Worm (Caenorhabditis elegans): ENCODE results near the gene C46A5.4.

The C46A5.4 gene

ce11 chrIV:7789521-7789949 is 32.4 kb upstream of the C46A5.4 start, which contains the start of gene imp-3:
Gene imp-3 (minus strand): TSS chrIV:7789613.
- TF ChIP-seq Y56A3A.18 (GFP tag; IDR thresholded peaks at IDR 0.05) (peak; percentile 56; the same call in 1 of the 2 replicates), C17E4.6 (GFP tag; IDR thresholded peaks at IDR 0.05) (peak; percentile 54; the same call in 1 of the 2 replicates), nhr-90 (tag; optimal IDR thresholded peaks at IDR 0.05) (no peak), hsf-1 (GFP tag; IDR thresholded peaks at IDR 0.05) (peak; percentile 75), egl-18 (GFP tag; IDR thresholded peaks at IDR 0.05) (no peak), ztf-18 (tag; optimal IDR thresholded peaks at IDR 0.05) (peak; percentile 18), repo-1 (tag; optimal IDR thresholded peaks at IDR 0.05) (peak; percentile 56), attf-3 (GFP tag; conservative IDR thresholded peaks at IDR 0.05) (0 out of 2 replicates have a peak, but pooled peaks have one; percentile 27), B0336.3 (GFP tag; IDR thresholded peaks at IDR 0.05) (peak; percentile 80), rcor-1 (GFP tag; IDR thresholded peaks at IDR 0.05) (peak; percentile 46; the same call in 1 of the 2 replicates), F57C9.4 (tag; optimal IDR thresholded peaks at IDR 0.05) (peak; percentile 53), pbrm-1 (GFP tag; IDR thresholded peaks at IDR 0.05) (peak; percentile 62), cebp-1 (GFP tag; IDR thresholded peaks at IDR 0.05) (no peak), cebp-1 (tag; optimal IDR thresholded peaks at IDR 0.05) (peak; percentile 76), lin-26 (GFP tag; IDR thresholded peaks at IDR 0.05) (peak; percentile 77), F57A8.1 (GFP tag; optimal IDR thresholded peaks at IDR 0.05) (no peak), B0261.1 (tag; optimal IDR thresholded peaks at IDR 0.05) (no peak), F39B2.1 (GFP tag; IDR thresholded peaks at IDR 0.05) (peak; percentile 61; the same call in 1 of the 2 replicates), Y67H2A.10 (GFP tag; conservative IDR thresholded peaks at IDR 0.05) (peak; percentile 33), snpc-3.4 (tag; optimal IDR thresholded peaks at IDR 0.05) (peak; percentile 22), sptf-2 (GFP tag; optimal IDR thresholded peaks at IDR 0.05) (no peak), mes-4 (tag; optimal IDR thresholded peaks at IDR 0.05) (no peak), Y53G8AR.9 (GFP tag; conservative IDR thresholded peaks at IDR 0.05) (peak; percentile 95), B0019.2 (GFP tag; conservative IDR thresholded peaks at IDR 0.05) (no peak), aptf-3 (GFP tag; IDR thresholded peaks at IDR 0.05) (peak; percentile 35; the same call in 1 of the 2 replicates), tlf-1 (GFP tag; optimal IDR thresholded peaks at IDR 0.05) (peak; percentile 53), hlh-12 (tag; optimal IDR thresholded peaks at IDR 0.05) (no peak), ceh-27 (GFP tag; optimal IDR thresholded peaks at IDR 0.05) (peak; percentile 7), ceh-91 (GFP tag; IDR thresholded peaks at IDR 0.05) (peak; percentile 15; the same call in 1 of the 2 replicates), ekl-4 (GFP tag; IDR thresholded peaks at IDR 0.05) (peak; percentile 83), die-1 (tag; optimal IDR thresholded peaks at IDR 0.05) (no peak), F49E8.2 (tag; optimal IDR thresholded peaks at IDR 0.05; ENCODE audit: insufficient read depth) (peak; percentile 81), nfya-2 (GFP tag; IDR thresholded peaks at IDR 0.05) (no peak), F23B12.7 (tag; optimal IDR thresholded peaks at IDR 0.05; ENCODE audit: insufficient read depth) (no peak), hmg-20 (GFP tag; IDR thresholded peaks at IDR 0.05) (0 out of 2 replicates have a peak, but pooled peaks have one; percentile 46), mcd-1 (GFP tag; IDR thresholded peaks at IDR 0.05) (peak; percentile 73), F22D6.2 (tag; optimal IDR thresholded peaks at IDR 0.05) (no peak), D2030.7 (GFP tag; IDR thresholded peaks at IDR 0.05) (no peak), F10E7.11 (tag; optimal IDR thresholded peaks at IDR 0.05) (peak; percentile 69), lag-1 (GFP tag; IDR thresholded peaks at IDR 0.05) (no peak), lin-35 (GFP tag; optimal IDR thresholded peaks at IDR 0.05) (peak in 1 of 3 experiments; percentile 65), Y79H2A.3 (GFP tag; conservative IDR thresholded peaks at IDR 0.05) (peak; percentile 81), madf-8 (GFP tag; conservative IDR thresholded peaks at IDR 0.05) (0 out of 2 replicates have a peak, but pooled peaks have one; percentile 10), ama-1 (optimal IDR thresholded peaks at IDR 0.05) (peak; percentile 95), ama-1 (GFP tag; optimal IDR thresholded peaks at IDR 0.05) (peak; percentile 51 to 81), hrde-1 (tag; optimal IDR thresholded peaks at IDR 0.05; ENCODE audit: borderline replicate concordance) (peak; percentile 70), snpc-1.3 (tag; optimal IDR thresholded peaks at IDR 0.05; ENCODE audit: insufficient read depth) (peak; percentile 11), F33H1.4 (GFP tag; IDR thresholded peaks at IDR 0.05) (0 out of 2 replicates have a peak, but pooled peaks have one; percentile 38)
